Worm (Caenorhabditis elegans): Measurements from ENCODE around the gene C44B7.5.

Gene C44B7.5

ce11 chrII:6823233-6823632 lies 49.2 kb downstream of the C44B7.5 start:
- no peak for TF ChIP-seq unc-62 (GFP tag; optimal IDR thresholded peaks at IDR 0.05)

ce11 chrII:6822347-6822746 lies 50.0 kb downstream of the C44B7.5 start:
- TF ChIP-seq unc-62 (GFP tag; optimal IDR thresholded peaks at IDR 0.05), result no peak

- no peak for TF ChIP-seq unc-62 (GFP tag; optimal IDR thresholded peaks at IDR 0.05)
Observed at ce11 chrII:6821832-6822231, 50.6 kb downstream of the C44B7.5 start.
